Fruit fly (Drosophila melanogaster) whole organism, pupa: Measurements from ENCODE around the gene grim.

Experiments used
- CG10348 ChIP-seq: fragments of 200-800 bp; sonication (Bioruptor generic); IDR thresholded peaks from 2 replicates; pipeline ENCODE4 v1.3.6; 2022; ENCODE audit warnings: missing biosample characterization, missing genetic modification characterization
- CG12605 ChIP-seq: fragments of 200-800 bp; sonication (Bioruptor generic); IDR thresholded peaks from 2 replicates; pipeline ENCODE4 v1.3.6; 2022; ENCODE audit warnings: missing biosample characterization, missing genetic modification characterization
- CG14655 ChIP-seq: fragments of 200-800 bp; sonication (Bioruptor generic); optimal IDR thresholded peaks from 3 replicates; lab custom pipeline; 2017; ENCODE audit warnings: mild to moderate bottlenecking, missing biosample characterization, missing genetic modification reagents, missing genetic modification characterization
- CG15710 ChIP-seq: fragments of 200-800 bp; sonication (Bioruptor generic); optimal IDR thresholded peaks from 2 replicates; lab custom pipeline; 2018; ENCODE audit warnings: missing biosample characterization, mild to moderate bottlenecking, missing genetic modification characterization, moderate library complexity
- CG17806 ChIP-seq: fragments of 200-800 bp; sonication (Bioruptor generic); optimal IDR thresholded peaks from 2 replicates; lab custom pipeline; 2018; ENCODE audit warnings: missing biosample characterization, mild to moderate bottlenecking, missing genetic modification characterization, moderate library complexity
- CG34367 ChIP-seq: fragments of 200-800 bp; sonication (Bioruptor generic); optimal IDR thresholded peaks from 2 replicates; lab custom pipeline; 2018; ENCODE audit warnings: missing biosample characterization, mild to moderate bottlenecking, missing genetic modification characterization
- CG8159 ChIP-seq: fragments of 200-800 bp; sonication (Bioruptor generic); optimal IDR thresholded peaks from 3 replicates; lab custom pipeline; 2018; ENCODE audit warnings: missing biosample characterization, mild to moderate bottlenecking, missing genetic modification characterization, moderate library complexity
- CG8301 ChIP-seq: fragments of 200-800 bp; sonication (Bioruptor generic); optimal IDR thresholded peaks from 2 replicates; lab custom pipeline; 2018; ENCODE audit warnings: missing biosample characterization, mild to moderate bottlenecking, missing genetic modification characterization
- CG9948 ChIP-seq: fragments of 200-800 bp; sonication (Bioruptor generic); optimal IDR thresholded peaks from 2 replicates; lab custom pipeline; 2018; ENCODE audit warnings: missing biosample characterization, mild to moderate bottlenecking, missing genetic modification characterization, moderate library complexity
- Ets98B ChIP-seq: fragments of 200-800 bp; sonication (Bioruptor generic); IDR thresholded peaks from 2 replicates; pipeline ENCODE4 v1.3.6; 2022; ENCODE audit warnings: missing biosample characterization, missing genetic modification characterization
- Pif1A ChIP-seq: fragments of 200-800 bp; sonication (Bioruptor generic); optimal IDR thresholded peaks from 3 replicates; lab custom pipeline; 2016; ENCODE audit warnings: missing biosample characterization, missing genetic modification characterization
- Pif1B ChIP-seq: fragments of 200-800 bp; sonication (Bioruptor generic); optimal IDR thresholded peaks from 3 replicates; lab custom pipeline; 2016; ENCODE audit warnings: missing biosample characterization, missing genetic modification characterization

DNA sequence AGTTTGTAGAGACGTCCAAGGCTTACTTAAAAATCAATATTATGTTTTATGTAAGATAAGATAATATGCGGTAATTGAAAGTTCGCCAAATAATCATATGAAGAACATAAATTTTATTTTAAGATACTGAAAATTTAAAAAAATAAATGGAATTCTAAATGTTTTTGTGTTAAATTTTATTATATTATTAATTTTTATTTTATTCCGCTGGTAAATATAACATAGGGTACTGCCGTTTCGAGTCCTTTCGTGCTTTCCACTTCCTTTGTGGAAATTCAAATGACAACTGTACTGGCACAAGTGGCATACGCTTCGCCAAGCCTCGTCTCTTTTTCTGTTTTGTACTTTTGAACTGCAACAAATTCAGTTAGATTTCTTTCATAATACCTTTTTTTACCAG lies 31.1 kb downstream of the grim start:
- TF ChIP-seq CG34367 (tag; lab: Kevin White, UChicago) (no peak), Pif1B (GFP tag; lab: Kevin White, UChicago) (no peak), CG8159 (no peak), Ets98B (GFP tag; lab: Robert Waterston, UW) (no peak), CG14655 (GFP tag; lab: Kevin White, UChicago) (no peak), CG10348 (GFP tag; lab: Robert Waterston, UW) (no peak), CG12605 (GFP tag; lab: Robert Waterston, UW) (no peak), CG17806 (tag; lab: Kevin White, UChicago) (no peak), CG8301 (tag; lab: Kevin White, UChicago) (no peak), CG15710 (tag; lab: Kevin White, UChicago) (no peak), CG9948 (no peak), Pif1A (no peak)
